Worm (Caenorhabditis elegans) whole organism, L1 larva: Measurements from ENCODE around the gene sre-15.

Source experiments
- C04F5.9 ChIP-seq: sonication (generic microtip); optimal IDR thresholded peaks from 2 replicates; lab custom pipeline; 2016; ENCODE audit warnings: missing genetic modification characterization, missing compliant biosample characterization
- C16A3.4 ChIP-seq: fragments of 150-350 bp; optimal IDR thresholded peaks from 2 replicates; lab custom pipeline; 2014; ENCODE audit warnings: missing biosample characterization, missing genetic modification characterization
- C34B4.2 ChIP-seq: sonication (generic microtip); optimal IDR thresholded peaks from 2 replicates; lab custom pipeline; 2017; ENCODE audit warnings: mild to moderate bottlenecking, missing genetic modification characterization, missing compliant biosample characterization
- F16B12.6 ChIP-seq: fragments of 150-350 bp; optimal IDR thresholded peaks from 2 replicates; lab custom pipeline; 2014; ENCODE audit warnings: missing biosample characterization, missing genetic modification characterization
- aha-1 ChIP-seq: fragments of 150-350 bp; optimal IDR thresholded peaks from 2 replicates; lab custom pipeline; 2014; ENCODE audit warnings: missing biosample characterization, missing genetic modification characterization
- alr-1 ChIP-seq: fragments of 200-800 bp; sonication (Bioruptor generic); optimal IDR thresholded peaks from 2 replicates; lab custom pipeline; 2018; ENCODE audit warnings: borderline replicate concordance, mild to moderate bottlenecking, missing genetic modification characterization, missing compliant biosample characterization
- aly-2 ChIP-seq: fragments of 150-350 bp; optimal IDR thresholded peaks from 2 replicates; lab custom pipeline; 2014; ENCODE audit warnings: missing biosample characterization, missing genetic modification characterization
- blmp-1 ChIP-seq: fragments of 150-350 bp; optimal IDR thresholded peaks from 2 replicates; lab custom pipeline; 2014; ENCODE audit warnings: missing biosample characterization, missing genetic modification characterization
- ceh-82 ChIP-seq, 3 experiments: fragments of 150-350 bp in 1 of 3; sonication (generic microtip) in 2 of 3; optimal IDR thresholded peaks; 2 replicates each; lab custom pipeline; 2014 to 2017; ENCODE audit warnings: missing biosample characterization in 3 of 3, missing genetic modification characterization in 3 of 3
- ceh-88 ChIP-seq: fragments of 200-800 bp; sonication (Bioruptor generic); IDR thresholded peaks from 2 replicates; pipeline ENCODE4 v1.3.6; 2022; ENCODE audit warnings: missing genetic modification characterization, missing compliant biosample characterization
- dsc-1 ChIP-seq: sonication (generic microtip); optimal IDR thresholded peaks from 2 replicates; lab custom pipeline; 2016; ENCODE audit warnings: mild to moderate bottlenecking, missing genetic modification characterization, missing compliant biosample characterization
- efl-1 ChIP-seq, 4 experiments: fragments of 150-350 bp; optimal IDR thresholded peaks in 3 of 4; peaks in 1 of 4; 1 replicate in 1 of 4; 2 replicates in 3 of 4; lab custom pipeline; 2014; ENCODE audit warnings: missing biosample characterization in 2 of 4, missing genetic modification characterization in 2 of 4, missing genetic modification reagents in 2 of 4
- elt-2 ChIP-seq: sonication (generic microtip); optimal IDR thresholded peaks from 2 replicates; lab custom pipeline; 2016; ENCODE audit warnings: missing genetic modification characterization, mild to moderate bottlenecking, inconsistent platforms, missing compliant biosample characterization, missing genetic modification reagents
- hlh-17 ChIP-seq: fragments of 200-800 bp; sonication (Bioruptor generic); optimal IDR thresholded peaks from 2 replicates; lab custom pipeline; 2018; ENCODE audit warnings: missing genetic modification characterization, mild to moderate bottlenecking, missing compliant biosample characterization, moderate library complexity, borderline replicate concordance
- hlh-4 ChIP-seq: sonication (generic microtip); optimal IDR thresholded peaks from 2 replicates; lab custom pipeline; 2016; ENCODE audit warnings: mild to moderate bottlenecking, missing genetic modification characterization, missing compliant biosample characterization
- irx-1 ChIP-seq: sonication (generic microtip); optimal IDR thresholded peaks from 2 replicates; lab custom pipeline; 2016; ENCODE audit warnings: missing genetic modification characterization, missing compliant biosample characterization
- jun-1 ChIP-seq: fragments of 150-350 bp; optimal IDR thresholded peaks from 2 replicates; lab custom pipeline; 2014; ENCODE audit warnings: missing biosample characterization, missing genetic modification reagents, missing genetic modification characterization
- lin-13 ChIP-seq: fragments of 150-350 bp; optimal IDR thresholded peaks from 2 replicates; lab custom pipeline; 2014; ENCODE audit warnings: missing biosample characterization, missing genetic modification reagents, missing genetic modification characterization
- lin-15B ChIP-seq: fragments of 150-350 bp; sonication (generic microtip); optimal IDR thresholded peaks from 3 replicates; lab custom pipeline; 2014; ENCODE audit warnings: missing biosample characterization, missing genetic modification characterization
- lin-35 ChIP-seq, 2 experiments: fragments of 150-350 bp; optimal IDR thresholded peaks; 2 replicates each; lab custom pipeline; 2014; ENCODE audit warnings: missing biosample characterization in 2 of 2, missing genetic modification characterization in 2 of 2, missing genetic modification reagents in 2 of 2
- lin-39 ChIP-seq: fragments of 150-350 bp; optimal IDR thresholded peaks from 2 replicates; lab custom pipeline; 2014; ENCODE audit warnings: missing biosample characterization, missing genetic modification reagents, missing genetic modification characterization
- lir-3 ChIP-seq: sonication (generic microtip); optimal IDR thresholded peaks from 2 replicates; lab custom pipeline; 2016; ENCODE audit warnings: mild to moderate bottlenecking, missing genetic modification characterization, moderate library complexity, missing compliant biosample characterization; ENCODE audit not compliant: poor library complexity
- lsy-2 ChIP-seq, 2 experiments: fragments of 150-350 bp; optimal IDR thresholded peaks; 2 replicates each; lab custom pipeline; 2014; ENCODE audit warnings: missing biosample characterization in 2 of 2, missing genetic modification characterization in 2 of 2
- mab-9 ChIP-seq: fragments of 200-800 bp; sonication (Bioruptor generic); IDR thresholded peaks from 2 replicates; pipeline ENCODE4 v1.3.6; 2022; ENCODE audit warnings: missing genetic modification reagents, missing genetic modification characterization, missing compliant biosample characterization
- mdl-1 ChIP-seq, 2 experiments: fragments of 150-350 bp; optimal IDR thresholded peaks; 2 replicates each; lab custom pipeline; 2014 to 2017; ENCODE audit warnings: missing biosample characterization in 2 of 2, missing genetic modification characterization in 2 of 2, inconsistent platforms in 1 of 2
- nhr-11 ChIP-seq: fragments of 150-350 bp; optimal IDR thresholded peaks from 2 replicates; lab custom pipeline; 2014; ENCODE audit warnings: missing biosample characterization, missing genetic modification characterization
- nhr-19 ChIP-seq: fragments of 200-800 bp; sonication (Bioruptor generic); conservative IDR thresholded peaks from 2 replicates; pipeline ENCODE4 v1.3.6; 2022; ENCODE audit warnings: missing genetic modification characterization, missing compliant biosample characterization
- nhr-20 ChIP-seq: sonication (generic microtip); optimal IDR thresholded peaks from 2 replicates; lab custom pipeline; 2016; ENCODE audit warnings: mild to moderate bottlenecking, missing genetic modification characterization, missing compliant biosample characterization
- nhr-71 ChIP-seq: sonication (generic microtip); optimal IDR thresholded peaks from 2 replicates; lab custom pipeline; 2016; ENCODE audit warnings: mild to moderate bottlenecking, missing genetic modification characterization, moderate library complexity, missing compliant biosample characterization
- nhr-77 ChIP-seq: fragments of 150-350 bp; optimal IDR thresholded peaks from 2 replicates; lab custom pipeline; 2014; ENCODE audit warnings: missing biosample characterization, missing genetic modification characterization
- nhr-85 ChIP-seq: sonication (generic microtip); peaks from one replicate; lab custom pipeline; 2016; ENCODE audit warnings: missing genetic modification characterization, inconsistent platforms, missing compliant biosample characterization
- nhr-90 ChIP-seq: sonication (generic microtip); optimal IDR thresholded peaks from 2 replicates; lab custom pipeline; 2016; ENCODE audit warnings: mild to moderate bottlenecking, missing genetic modification characterization, missing compliant biosample characterization; ENCODE audit not compliant: poor library complexity
- pax-3 ChIP-seq: fragments of 200-800 bp; sonication (Bioruptor generic); optimal IDR thresholded peaks from 2 replicates; lab custom pipeline; 2018; ENCODE audit warnings: mild to moderate bottlenecking, missing genetic modification characterization, moderate library complexity, missing compliant biosample characterization
- rnt-1 ChIP-seq: sonication (generic microtip); optimal IDR thresholded peaks from 2 replicates; lab custom pipeline; 2016; ENCODE audit warnings: mild to moderate bottlenecking, missing genetic modification characterization, moderate library complexity, missing compliant biosample characterization
- skn-1 ChIP-seq: fragments of 150-350 bp; optimal IDR thresholded peaks from 2 replicates; lab custom pipeline; 2014; ENCODE audit warnings: missing biosample characterization, missing genetic modification characterization
- snpc-4 ChIP-seq: fragments of 150-350 bp; optimal IDR thresholded peaks from 2 replicates; lab custom pipeline; 2014; ENCODE audit warnings: missing biosample characterization, missing genetic modification characterization
- sox-4 ChIP-seq: sonication (generic microtip); optimal IDR thresholded peaks from 2 replicates; lab custom pipeline; 2016; ENCODE audit warnings: missing genetic modification characterization, missing compliant biosample characterization
- sup-37 ChIP-seq: fragments of 200-800 bp; sonication (Bioruptor generic); optimal IDR thresholded peaks from 2 replicates; lab custom pipeline; 2018; ENCODE audit warnings: mild to moderate bottlenecking, missing genetic modification characterization, missing compliant biosample characterization
- tbx-2 ChIP-seq: sonication (generic microtip); optimal IDR thresholded peaks from 2 replicates; lab custom pipeline; 2016; ENCODE audit warnings: missing genetic modification characterization, missing compliant biosample characterization
- unc-86 ChIP-seq: sonication (generic microtip); optimal IDR thresholded peaks from 2 replicates; lab custom pipeline; 2016; ENCODE audit warnings: missing genetic modification characterization, missing compliant biosample characterization
- xbp-1 ChIP-seq: sonication (generic microtip); optimal IDR thresholded peaks from 2 replicates; lab custom pipeline; 2016; ENCODE audit warnings: missing genetic modification characterization, missing compliant biosample characterization
- zag-1 ChIP-seq: fragments of 150-350 bp; optimal IDR thresholded peaks from 2 replicates; lab custom pipeline; 2014; ENCODE audit warnings: missing biosample characterization, missing genetic modification characterization
- zip-4 ChIP-seq: fragments of 200-800 bp; sonication (Bioruptor generic); optimal IDR thresholded peaks from 2 replicates; lab custom pipeline; 2018; ENCODE audit warnings: mild to moderate bottlenecking, missing genetic modification characterization, moderate library complexity, missing compliant biosample characterization
- ztf-11 ChIP-seq, 2 experiments: sonication (generic microtip); optimal IDR thresholded peaks; 2 replicates each; lab custom pipeline; 2016 to 2017; ENCODE audit warnings: missing genetic modification characterization in 2 of 2, missing biosample characterization in 1 of 2, missing compliant biosample characterization in 1 of 2
- ztf-4 ChIP-seq: fragments of 150-350 bp; optimal IDR thresholded peaks from 2 replicates; lab custom pipeline; 2014; ENCODE audit warnings: missing biosample characterization, missing genetic modification characterization

Gene sre-15

DNA sequence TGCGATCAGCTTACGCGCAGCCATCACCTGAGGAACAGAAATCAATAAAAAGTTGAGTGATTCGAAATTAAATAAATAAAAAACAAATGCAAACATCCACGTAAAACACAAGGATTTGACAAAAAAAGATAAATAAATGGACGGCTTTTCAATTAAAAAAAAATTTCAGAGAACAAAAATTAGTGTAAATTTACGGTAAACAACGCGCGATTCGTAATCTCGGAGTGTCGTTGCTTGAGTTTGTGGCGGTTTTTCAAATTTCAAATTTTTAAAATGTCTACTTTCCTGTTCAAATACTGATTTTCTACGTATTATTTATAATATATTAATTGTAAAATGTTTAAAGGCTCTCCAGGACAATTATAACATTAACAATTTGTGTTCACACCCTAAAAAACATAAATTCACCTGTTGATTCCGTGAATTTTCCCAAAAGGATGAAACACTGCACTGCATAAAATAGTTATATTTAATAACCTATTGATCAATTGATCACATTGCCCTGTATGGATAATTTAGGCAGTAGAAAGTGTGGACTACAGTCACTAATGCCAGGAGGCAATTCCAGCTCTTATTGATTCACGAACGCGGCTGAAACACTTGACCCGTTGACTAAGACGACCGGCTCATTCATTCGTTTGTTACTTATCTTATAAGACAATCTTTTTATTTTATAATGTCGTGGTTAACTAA lies 35.5 kb downstream of the sre-15 start, which contains the start of the genes marb-1 and F35G2.3 (continued):
- peak; percentile 53 for TF ChIP-seq C16A3.4
- TF ChIP-seq mab-9 (GFP tag; lab: Robert Waterston, UW), result no peak
- peak; percentile 67 for TF ChIP-seq nhr-90
- peak; percentile 12 for TF ChIP-seq snpc-4 (tag; lab: Kevin White, UChicago)
- TF ChIP-seq ceh-82 (tag; optimal IDR thresholded peaks at IDR 0.05; lab: Kevin White, UChicago), result peak; percentile 18 to 43 (median 21)
- TF ChIP-seq lin-13 (GFP tag; lab: Kevin White, UChicago), result peak; percentile 24
- peak; percentile 5 for TF ChIP-seq unc-86 (tag; lab: Kevin White, UChicago)
- TF ChIP-seq lin-15B (tag; lab: Kevin White, UChicago), result peak; percentile 69
- peak; percentile 33 for TF ChIP-seq C04F5.9 (tag; lab: Kevin White, UChicago)
- peak; percentile 68 for TF ChIP-seq xbp-1
- no peak for TF ChIP-seq aha-1 (tag; lab: Kevin White, UChicago)
- TF ChIP-seq nhr-71, result peak; percentile 76
- peak; percentile 81 for TF ChIP-seq nhr-85 (tag; lab: Kevin White, UChicago)
- peak; percentile 63 to 93 for TF ChIP-seq efl-1 (optimal IDR thresholded peaks at IDR 0.05; lab: Kevin White, UChicago)
- TF ChIP-seq efl-1 (GFP tag; optimal IDR thresholded peaks at IDR 0.05 in 1 of 2; lab: Kevin White, UChicago), result peak; percentile 94 to 99
- TF ChIP-seq jun-1 (tag; lab: Kevin White, UChicago), result peak; percentile 16
- peak; percentile 68 for TF ChIP-seq lin-39 (tag; lab: Kevin White, UChicago)
- peak; percentile 62 for TF ChIP-seq skn-1
- TF ChIP-seq blmp-1 (tag; lab: Kevin White, UChicago), result no peak
- peak; percentile 14 for TF ChIP-seq F16B12.6 (tag; lab: Kevin White, UChicago)
- no peak for TF ChIP-seq ztf-11 (tag; optimal IDR thresholded peaks at IDR 0.05; lab: Kevin White, UChicago)
- TF ChIP-seq hlh-17 (GFP tag; lab: Kevin White, UChicago), result no peak
- TF ChIP-seq irx-1 (tag; lab: Kevin White, UChicago), result peak; percentile 55
- peak; percentile 62 for TF ChIP-seq rnt-1 (tag; lab: Kevin White, UChicago)
- peak; percentile 93 to 94 for TF ChIP-seq lin-35 (GFP tag; optimal IDR thresholded peaks at IDR 0.05; lab: Kevin White, UChicago)
- peak; percentile 3 for TF ChIP-seq nhr-11 (tag; lab: Kevin White, UChicago)

- TF ChIP-seq efl-1 (optimal IDR thresholded peaks at IDR 0.05; lab: Kevin White, UChicago), result no peak
- TF ChIP-seq efl-1 (GFP tag; optimal IDR thresholded peaks at IDR 0.05 in 1 of 2; lab: Kevin White, UChicago), result no peak
- peak; percentile 60 for TF ChIP-seq nhr-85 (tag; lab: Kevin White, UChicago)
- TF ChIP-seq elt-2, result no peak
- TF ChIP-seq nhr-19 (GFP tag; lab: Robert Waterston, UW), result no peak
Measured at ce11 chrIV:12207873-12208272, 36.7 kb downstream of the sre-15 start.

- TF ChIP-seq elt-2, result no peak
- TF ChIP-seq C04F5.9 (tag; lab: Kevin White, UChicago), result no peak
- no peak for TF ChIP-seq jun-1 (tag; lab: Kevin White, UChicago)
- TF ChIP-seq lin-13 (GFP tag; lab: Kevin White, UChicago), result no peak
- TF ChIP-seq C16A3.4, result no peak
- TF ChIP-seq alr-1 (tag; lab: Kevin White, UChicago), result no peak
- TF ChIP-seq nhr-20 (tag; lab: Kevin White, UChicago), result no peak
- TF ChIP-seq dsc-1 (tag; lab: Kevin White, UChicago), result no peak
- TF ChIP-seq zip-4 (GFP tag; lab: Kevin White, UChicago), result no peak
- TF ChIP-seq, all 84 proteins: peak for 0
Measured at ce11 chrIV:12207454-12207853, 37.2 kb downstream of the sre-15 start.

ce11 chrIV:12203968-12204367 lies 40.6 kb downstream of the sre-15 start:
- TF ChIP-seq lsy-2 (tag; optimal IDR thresholded peaks at IDR 0.05; lab: Kevin White, UChicago), result no peak
- no peak for TF ChIP-seq zag-1 (tag; lab: Kevin White, UChicago)
- TF ChIP-seq hlh-4 (tag; lab: Kevin White, UChicago), result no peak
- TF ChIP-seq sup-37, result no peak
- no peak for TF ChIP-seq lir-3 (tag; lab: Kevin White, UChicago)
- TF ChIP-seq ceh-88 (GFP tag; lab: Robert Waterston, UW), result no peak
- no peak for TF ChIP-seq pax-3 (tag; lab: Kevin White, UChicago)
- peak; percentile 19 for TF ChIP-seq nhr-77
- no peak for TF ChIP-seq nhr-11 (tag; lab: Kevin White, UChicago)
- TF ChIP-seq C16A3.4, result no peak
- TF ChIP-seq aly-2, result no peak
- no peak for TF ChIP-seq mdl-1 (tag; optimal IDR thresholded peaks at IDR 0.05; lab: Kevin White, UChicago)
- no peak for TF ChIP-seq sox-4 (tag; lab: Kevin White, UChicago)
- no peak for TF ChIP-seq C34B4.2 (tag; lab: Kevin White, UChicago)
- TF ChIP-seq hlh-17 (GFP tag; lab: Kevin White, UChicago), result no peak
- TF ChIP-seq ztf-4 (tag; lab: Kevin White, UChicago), result no peak
- no peak for TF ChIP-seq nhr-19 (GFP tag; lab: Robert Waterston, UW)
- TF ChIP-seq tbx-2 (tag; lab: Kevin White, UChicago), result peak; percentile 28
